Worm (Caenorhabditis elegans): ENCODE results near the gene nxf-1.

Gene nxf-1

ce11 chrV:14438099-14438739 is 23.4 kb upstream of the nxf-1 start:
- TF ChIP-seq dao-5 (tag; optimal IDR thresholded peaks at IDR 0.05) (no peak), W03F9.2 (tag; optimal IDR thresholded peaks at IDR 0.05) (no peak), him-1 (tag; optimal IDR thresholded peaks at IDR 0.05) (no peak)

ce11 chrV:14437355-14437754 is 22.5 kb upstream of the nxf-1 start:
- TF ChIP-seq him-1 (tag; optimal IDR thresholded peaks at IDR 0.05) (no peak), dao-5 (tag; optimal IDR thresholded peaks at IDR 0.05) (no peak), W03F9.2 (tag; optimal IDR thresholded peaks at IDR 0.05) (no peak)

ce11 chrV:14436195-14436594 is 21.4 kb upstream of the nxf-1 start:
- TF ChIP-seq W03F9.2 (tag; optimal IDR thresholded peaks at IDR 0.05) (no peak), dao-5 (tag; optimal IDR thresholded peaks at IDR 0.05) (no peak), him-1 (tag; optimal IDR thresholded peaks at IDR 0.05) (no peak)

DNA sequence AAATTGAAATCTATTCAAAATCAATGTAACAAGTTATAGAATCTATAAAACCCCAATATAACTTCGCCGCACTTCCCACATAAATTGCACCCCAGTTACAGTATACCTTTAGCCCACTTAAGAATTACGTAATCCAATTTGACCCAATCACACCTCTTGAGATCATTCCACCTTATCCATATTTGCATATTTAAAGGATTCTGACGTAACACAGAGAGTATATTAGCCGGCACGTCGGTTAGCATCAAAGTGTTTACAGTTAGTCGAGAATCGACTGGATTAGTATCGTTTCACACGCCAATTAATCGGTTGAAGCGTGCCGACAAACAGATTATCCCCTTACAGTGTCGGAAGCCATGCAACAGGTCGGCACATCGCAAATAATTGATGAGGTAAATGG is 18.8 kb upstream of the nxf-1 start:
- TF ChIP-seq him-1 (tag; optimal IDR thresholded peaks at IDR 0.05) (no peak), dao-5 (tag; optimal IDR thresholded peaks at IDR 0.05) (no peak), W03F9.2 (tag; optimal IDR thresholded peaks at IDR 0.05) (no peak)

ce11 chrV:14432259-14432658 is 17.4 kb upstream of the nxf-1 start, which contains the start of gene egl-1:
Gene egl-1, minus strand, starts transcription at chrV:14432359.
- TF ChIP-seq W03F9.2 (tag; optimal IDR thresholded peaks at IDR 0.05) (no peak), him-1 (tag; optimal IDR thresholded peaks at IDR 0.05) (no peak), dao-5 (tag; optimal IDR thresholded peaks at IDR 0.05) (no peak)

- TF ChIP-seq W03F9.2 (tag; optimal IDR thresholded peaks at IDR 0.05), result no peak
- no peak for TF ChIP-seq dao-5 (tag; optimal IDR thresholded peaks at IDR 0.05)
- TF ChIP-seq him-1 (tag; optimal IDR thresholded peaks at IDR 0.05), result no peak
These were observed 14.1 kb upstream of the nxf-1 start, which contains the start of gene F23B12.1 for ce11 chrV:14428865-14429264. Gene F23B12.1, plus strand, starts transcription at chrV:14429165.

- TF ChIP-seq dao-5 (tag; optimal IDR thresholded peaks at IDR 0.05), result no peak
- no peak for TF ChIP-seq him-1 (tag; optimal IDR thresholded peaks at IDR 0.05)
- TF ChIP-seq W03F9.2 (tag; optimal IDR thresholded peaks at IDR 0.05), result no peak
These were observed 12.4 kb upstream of the nxf-1 start for ce11 chrV:14427069-14427825.

- TF ChIP-seq dao-5 (tag; optimal IDR thresholded peaks at IDR 0.05) (no peak), W03F9.2 (tag; optimal IDR thresholded peaks at IDR 0.05) (no peak), him-1 (tag; optimal IDR thresholded peaks at IDR 0.05) (no peak)
These were observed 11.2 kb upstream of the nxf-1 start for ce11 chrV:14426013-14426412.

DNA sequence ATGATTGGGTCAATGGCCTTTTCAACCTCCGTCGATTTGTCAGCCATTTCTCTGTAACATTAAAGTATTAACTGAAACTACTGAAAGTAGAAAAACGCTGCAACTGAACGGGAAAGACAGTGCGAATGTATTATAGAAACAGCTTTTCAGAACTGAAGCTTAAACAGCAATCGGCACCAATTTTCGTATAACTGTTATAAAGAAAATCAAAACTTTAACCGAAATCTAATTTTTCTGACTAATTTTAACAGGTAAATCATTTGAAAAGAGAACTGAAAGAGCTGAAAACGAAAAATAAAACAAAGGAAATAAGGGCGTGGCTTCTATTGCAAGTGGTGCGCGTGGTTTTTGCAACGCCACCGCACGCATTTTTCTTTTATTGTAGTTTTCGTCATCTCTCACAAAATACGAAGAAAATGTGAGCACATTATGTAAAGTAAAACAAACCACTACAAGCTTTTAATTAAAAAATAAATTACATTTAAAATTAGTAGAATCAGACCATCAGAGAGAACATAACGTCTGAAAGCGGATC is 10.2 kb upstream of the nxf-1 start, which contains the start of gene rrsr-1:
Gene rrsr-1 (minus strand): TSS at position 51 of the 535 bp plus-strand sequence.
- no peak for TF ChIP-seq W03F9.2 (tag; optimal IDR thresholded peaks at IDR 0.05)
- TF ChIP-seq dao-5 (tag; optimal IDR thresholded peaks at IDR 0.05), result no peak
- no peak for TF ChIP-seq him-1 (tag; optimal IDR thresholded peaks at IDR 0.05)

DNA sequence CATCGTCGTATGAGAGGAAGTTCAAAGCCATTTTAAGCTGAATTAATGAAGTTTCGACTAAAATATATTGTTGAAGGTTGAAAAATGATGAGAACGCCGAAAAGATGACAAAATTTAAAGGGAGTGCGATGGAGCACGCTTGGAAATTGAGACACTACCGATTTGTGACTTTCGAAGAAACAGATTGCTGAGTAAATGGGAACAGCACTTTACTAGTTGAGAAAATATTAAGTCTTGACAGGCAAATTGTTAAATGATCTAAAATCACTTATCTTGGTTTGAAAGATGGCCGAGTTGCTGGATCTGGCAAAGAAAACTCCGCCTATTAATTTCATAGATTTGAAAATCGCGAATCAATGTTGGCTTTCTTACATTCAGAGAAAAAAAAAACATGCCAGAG is 8.5 kb upstream of the nxf-1 start, which contains the start of gene rpoa-12:
Gene rpoa-12 (minus strand): TSS at position 37 of the 400 bp plus-strand sequence.
- TF ChIP-seq W03F9.2 (tag; optimal IDR thresholded peaks at IDR 0.05) (no peak), dao-5 (tag; optimal IDR thresholded peaks at IDR 0.05) (no peak), him-1 (tag; optimal IDR thresholded peaks at IDR 0.05) (no peak)

DNA sequence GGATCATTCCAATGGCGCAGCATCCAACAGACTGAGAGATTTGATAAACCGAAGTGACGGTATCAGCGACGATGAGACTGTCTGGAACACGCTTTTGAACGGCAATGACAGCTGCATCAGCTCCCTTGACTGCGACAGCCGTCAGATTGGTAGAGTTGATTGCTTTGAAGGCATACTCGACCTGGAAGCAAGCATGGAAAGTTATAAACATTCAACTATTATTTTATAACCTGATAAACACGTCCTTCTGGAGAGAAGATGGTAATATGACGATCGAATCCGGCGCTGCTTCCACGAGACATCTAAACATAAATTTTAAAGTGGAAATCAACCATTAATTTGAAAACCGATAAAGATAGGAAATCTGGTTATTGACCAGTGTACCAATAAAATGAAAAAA is 7.5 kb upstream of the nxf-1 start, which contains the start of gene pas-1:
Gene pas-1 (minus strand): TSS at position 302 of the 400 bp plus-strand sequence.
- TF ChIP-seq dao-5 (tag; optimal IDR thresholded peaks at IDR 0.05) (no peak), W03F9.2 (tag; optimal IDR thresholded peaks at IDR 0.05) (no peak), him-1 (tag; optimal IDR thresholded peaks at IDR 0.05) (no peak)

DNA sequence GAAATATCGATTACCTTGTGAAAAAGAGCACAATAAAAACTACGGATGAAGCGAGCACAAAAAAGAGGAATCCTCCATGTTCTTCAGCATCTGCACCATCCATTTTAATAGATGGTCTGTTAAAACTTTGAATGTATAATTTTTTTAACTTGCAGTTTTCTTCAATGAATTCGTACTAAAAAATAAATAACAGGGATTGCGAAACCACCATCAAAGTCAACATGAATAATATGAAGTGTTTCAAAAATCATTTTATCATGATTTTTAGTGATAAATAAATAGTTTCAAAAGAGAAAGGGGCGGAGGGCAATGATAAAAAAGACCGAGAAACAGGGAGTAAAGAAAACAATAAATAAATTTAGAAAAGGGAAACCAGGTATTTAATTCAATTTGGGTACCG is 6.5 kb upstream of the nxf-1 start, which contains the start of gene dhs-22:
Gene dhs-22 (minus strand): TSS at position 116 of the 400 bp plus-strand sequence.
- TF ChIP-seq dao-5 (tag; optimal IDR thresholded peaks at IDR 0.05) (no peak), him-1 (tag; optimal IDR thresholded peaks at IDR 0.05) (no peak), W03F9.2 (tag; optimal IDR thresholded peaks at IDR 0.05) (no peak)

ce11 chrV:14419855-14420254 is 5.0 kb upstream of the nxf-1 start:
- TF ChIP-seq dao-5 (tag; optimal IDR thresholded peaks at IDR 0.05), result no peak
- TF ChIP-seq W03F9.2 (tag; optimal IDR thresholded peaks at IDR 0.05), result no peak
- no peak for TF ChIP-seq him-1 (tag; optimal IDR thresholded peaks at IDR 0.05)

DNA sequence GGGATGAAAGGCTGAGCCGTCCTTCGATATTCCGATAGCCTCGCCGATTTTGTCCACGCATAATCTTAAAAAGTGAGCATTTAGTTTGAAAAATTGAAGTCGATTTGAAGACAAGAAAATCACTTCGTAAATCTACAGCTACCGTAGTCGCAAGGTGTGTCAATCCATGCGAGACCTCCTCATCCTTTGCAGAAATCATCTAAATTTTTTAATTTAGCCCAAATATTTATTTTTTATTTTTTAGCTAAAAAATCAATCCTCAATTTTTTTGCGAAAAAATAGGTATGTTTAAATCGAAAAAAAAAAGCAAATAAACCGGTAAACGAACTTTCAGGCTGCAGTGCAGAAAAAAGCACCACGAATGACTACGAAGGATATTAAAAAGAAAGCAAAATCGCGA is 2.9 kb upstream of the nxf-1 start, which contains the start of the genes nxf-2 and set-31:
Gene nxf-2 (minus strand): TSS at position 101 of the 400 bp plus-strand sequence.
Gene set-31 (plus strand): TSS at position 169 of the 400 bp plus-strand sequence.
- TF ChIP-seq W03F9.2 (tag; optimal IDR thresholded peaks at IDR 0.05), result no peak
- TF ChIP-seq him-1 (tag; optimal IDR thresholded peaks at IDR 0.05), result no peak
- TF ChIP-seq dao-5 (tag; optimal IDR thresholded peaks at IDR 0.05), result no peak

Data from whole organism, L4/young adult.